Fruit fly (Drosophila melanogaster) whole organism, embryonic: Measurements from ENCODE around the gene Elal.

ENCODE experiments used
- Abd-B ChIP-seq: fragments of 200-800 bp; sonication (Bioruptor generic); optimal IDR thresholded peaks from 2 replicates; lab custom pipeline; 2018; ENCODE audit warnings: missing biosample characterization, mild to moderate bottlenecking, missing genetic modification characterization, moderate library complexity
- Adf1 ChIP-seq: fragments of 200-800 bp; sonication (Bioruptor generic); IDR thresholded peaks from 2 replicates; pipeline ENCODE4 v1.3.6; 2022; ENCODE audit warnings: missing biosample characterization, missing genetic modification characterization
- Bdp1 ChIP-seq: fragments of 200-800 bp; sonication (Bioruptor generic); optimal IDR thresholded peaks from 3 replicates; lab custom pipeline; 2016; ENCODE audit warnings: missing biosample characterization, missing genetic modification characterization
- CG10267 ChIP-seq: fragments of 200-800 bp; sonication (Bioruptor generic); optimal IDR thresholded peaks from 2 replicates; lab custom pipeline; 2018; ENCODE audit warnings: missing biosample characterization, mild to moderate bottlenecking, missing genetic modification characterization, moderate library complexity
- CG10654 ChIP-seq: fragments of 200-800 bp; sonication (Bioruptor generic); optimal IDR thresholded peaks from 2 replicates; lab custom pipeline; 2016; ENCODE audit warnings: missing biosample characterization, missing genetic modification characterization
- CG10959 ChIP-seq: fragments of 200-800 bp; sonication (Bioruptor generic); IDR thresholded peaks from 2 replicates; pipeline ENCODE4 v1.3.6; 2022; ENCODE audit warnings: missing biosample characterization, missing genetic modification characterization
- CG12155 ChIP-seq: fragments of 200-800 bp; sonication (Bioruptor generic); optimal IDR thresholded peaks from 3 replicates; lab custom pipeline; 2016; ENCODE audit warnings: missing biosample characterization, missing genetic modification characterization
- CG13424 ChIP-seq: fragments of 200-800 bp; sonication (Bioruptor generic); optimal IDR thresholded peaks from 2 replicates; lab custom pipeline; 2019; ENCODE audit warnings: missing biosample characterization, mild to moderate bottlenecking, missing genetic modification characterization, moderate library complexity
- CG15011 ChIP-seq: fragments of 200-800 bp; sonication (Bioruptor generic); optimal IDR thresholded peaks from 3 replicates; lab custom pipeline; 2018; ENCODE audit warnings: missing biosample characterization, mild to moderate bottlenecking, missing genetic modification characterization
- CG15696 ChIP-seq: fragments of 200-800 bp; sonication (Bioruptor generic); optimal IDR thresholded peaks from 2 replicates; lab custom pipeline; 2019; ENCODE audit warnings: missing biosample characterization, mild to moderate bottlenecking, missing genetic modification characterization, moderate library complexity
- CG1647 ChIP-seq: fragments of 200-800 bp; sonication (Bioruptor generic); optimal IDR thresholded peaks from 3 replicates; lab custom pipeline; 2016; ENCODE audit warnings: missing biosample characterization, missing genetic modification characterization
- CG16813 ChIP-seq: fragments of 200-800 bp; sonication (Bioruptor generic); IDR thresholded peaks from 3 replicates; pipeline ENCODE4 v1.3.6; 2022; ENCODE audit warnings: missing biosample characterization, missing genetic modification characterization; ENCODE audit not compliant: partially characterized antibody
- CG18599 ChIP-seq: fragments of 200-800 bp; sonication (Bioruptor generic); optimal IDR thresholded peaks from 3 replicates; lab custom pipeline; 2017; ENCODE audit warnings: missing biosample characterization, missing genetic modification characterization, mild to moderate bottlenecking, moderate library complexity, missing genetic modification reagents
- CG2202 ChIP-seq: fragments of 200-800 bp; sonication (Bioruptor generic); optimal IDR thresholded peaks from 2 replicates; lab custom pipeline; 2018; ENCODE audit warnings: missing biosample characterization, mild to moderate bottlenecking, missing genetic modification characterization
- CG3163 ChIP-seq: fragments of 200-800 bp; sonication (Bioruptor generic); optimal IDR thresholded peaks from 3 replicates; lab custom pipeline; 2016; ENCODE audit warnings: missing biosample characterization, missing genetic modification characterization
- CG32772 ChIP-seq: fragments of 200-800 bp; sonication (Bioruptor generic); IDR thresholded peaks from 2 replicates; pipeline ENCODE4 v1.3.6; 2022; ENCODE audit warnings: missing biosample characterization, missing genetic modification characterization
- CG3281 ChIP-seq: fragments of 200-800 bp; sonication (Bioruptor generic); optimal IDR thresholded peaks from 3 replicates; lab custom pipeline; 2017; ENCODE audit warnings: missing biosample characterization, mild to moderate bottlenecking, missing genetic modification characterization
- CG33213 ChIP-seq: fragments of 200-800 bp; sonication (Bioruptor generic); optimal IDR thresholded peaks from 3 replicates; lab custom pipeline; 2016; ENCODE audit warnings: missing biosample characterization, missing genetic modification characterization
- CG3407 ChIP-seq: fragments of 200-800 bp; sonication (Bioruptor generic); optimal IDR thresholded peaks from 2 replicates; lab custom pipeline; 2018; ENCODE audit warnings: missing biosample characterization, mild to moderate bottlenecking, missing genetic modification characterization
- CG4424 ChIP-seq: fragments of 200-800 bp; sonication (Bioruptor generic); optimal IDR thresholded peaks from 3 replicates; lab custom pipeline; 2016; ENCODE audit warnings: missing biosample characterization, missing genetic modification characterization
- CG7271 ChIP-seq: fragments of 200-800 bp; sonication (Bioruptor generic); optimal IDR thresholded peaks from 2 replicates; lab custom pipeline; 2018; ENCODE audit warnings: missing biosample characterization, mild to moderate bottlenecking, missing genetic modification characterization, moderate library complexity
- CG7372 ChIP-seq: fragments of 200-800 bp; sonication (Bioruptor generic); IDR thresholded peaks from 2 replicates; pipeline ENCODE4 v1.3.6; 2022; ENCODE audit warnings: missing biosample characterization, missing genetic modification characterization
- CG7987 ChIP-seq: fragments of 200-800 bp; sonication (Bioruptor generic); optimal IDR thresholded peaks from 2 replicates; lab custom pipeline; 2018; ENCODE audit warnings: missing biosample characterization, mild to moderate bottlenecking, missing genetic modification characterization, moderate library complexity
- CG9817 ChIP-seq: fragments of 200-800 bp; sonication (Bioruptor generic); optimal IDR thresholded peaks from 2 replicates; lab custom pipeline; 2018; ENCODE audit warnings: missing biosample characterization, mild to moderate bottlenecking, missing genetic modification characterization, moderate library complexity
- D19B ChIP-seq: fragments of 200-800 bp; sonication (Bioruptor generic); optimal IDR thresholded peaks from 2 replicates; lab custom pipeline; 2017; ENCODE audit warnings: missing biosample characterization, mild to moderate bottlenecking, missing genetic modification characterization
- E2f1 ChIP-seq: fragments of 200-800 bp; sonication (Bioruptor generic); IDR thresholded peaks from 2 replicates; pipeline ENCODE4 v1.3.6; 2022; ENCODE audit warnings: missing biosample characterization, missing genetic modification characterization
- Elba2 ChIP-seq: fragments of 200-800 bp; sonication (Bioruptor generic); optimal IDR thresholded peaks from 3 replicates; lab custom pipeline; 2016; ENCODE audit warnings: missing biosample characterization, missing genetic modification characterization
- Fer2 ChIP-seq: fragments of 200-800 bp; sonication (Bioruptor generic); optimal IDR thresholded peaks from 2 replicates; lab custom pipeline; 2018; ENCODE audit warnings: missing biosample characterization, mild to moderate bottlenecking, missing genetic modification characterization, moderate library complexity
- HHEX ChIP-seq: fragments of 200-800 bp; sonication (Bioruptor generic); optimal IDR thresholded peaks from 3 replicates; lab custom pipeline; 2017; ENCODE audit warnings: missing biosample characterization, mild to moderate bottlenecking, missing genetic modification characterization, missing genetic modification reagents
- Hmr ChIP-seq: fragments of 200-800 bp; sonication (Bioruptor generic); optimal IDR thresholded peaks from 3 replicates; lab custom pipeline; 2017; ENCODE audit warnings: mild to moderate bottlenecking, missing biosample characterization, missing genetic modification reagents, missing genetic modification characterization
- Lhr ChIP-seq: fragments of 200-800 bp; sonication (Bioruptor generic); optimal IDR thresholded peaks from 3 replicates; lab custom pipeline; 2017; ENCODE audit warnings: mild to moderate bottlenecking, missing biosample characterization, missing genetic modification reagents, missing genetic modification characterization
- MESR4 ChIP-seq: fragments of 200-800 bp; sonication (Bioruptor generic); optimal IDR thresholded peaks from 2 replicates; lab custom pipeline; 2018; ENCODE audit warnings: missing biosample characterization, mild to moderate bottlenecking, missing genetic modification characterization, moderate library complexity
- Nf-YB ChIP-seq: fragments of 200-800 bp; sonication (Bioruptor generic); optimal IDR thresholded peaks from 3 replicates; lab custom pipeline; 2019; ENCODE audit warnings: missing biosample characterization, mild to moderate bottlenecking, missing genetic modification characterization, moderate library complexity
- al ChIP-seq: fragments of 200-800 bp; sonication (Bioruptor generic); IDR thresholded peaks from 2 replicates; pipeline ENCODE4 v1.3.6; 2022; ENCODE audit warnings: missing biosample characterization, missing genetic modification characterization
- ap ChIP-seq: fragments of 200-800 bp; sonication (Bioruptor generic); IDR thresholded peaks from 2 replicates; pipeline ENCODE4 v1.3.6; 2022; ENCODE audit warnings: missing biosample characterization, missing genetic modification characterization
- btn ChIP-seq: fragments of 200-800 bp; sonication (Bioruptor generic); optimal IDR thresholded peaks from 2 replicates; lab custom pipeline; 2016; ENCODE audit warnings: missing biosample characterization, missing genetic modification characterization
- dmrt11E ChIP-seq: fragments of 200-800 bp; sonication (Bioruptor generic); optimal IDR thresholded peaks from 3 replicates; lab custom pipeline; 2018; ENCODE audit warnings: missing biosample characterization, mild to moderate bottlenecking, missing genetic modification characterization, moderate library complexity
- emc ChIP-seq: fragments of 200-800 bp; sonication (Bioruptor generic); optimal IDR thresholded peaks from 2 replicates; lab custom pipeline; 2016; ENCODE audit warnings: missing biosample characterization, missing genetic modification characterization
- ems ChIP-seq: fragments of 200-800 bp; sonication (Bioruptor generic); optimal IDR thresholded peaks from 3 replicates; lab custom pipeline; 2016; ENCODE audit warnings: missing biosample characterization, missing genetic modification characterization
- kay ChIP-seq: fragments of 200-800 bp; sonication (Bioruptor generic); optimal IDR thresholded peaks from 2 replicates; lab custom pipeline; 2016; ENCODE audit warnings: missing biosample characterization, missing genetic modification characterization
- maf-S ChIP-seq: fragments of 200-800 bp; sonication (Bioruptor generic); optimal IDR thresholded peaks from 2 replicates; lab custom pipeline; 2016; ENCODE audit warnings: missing biosample characterization, missing genetic modification characterization
- nmo ChIP-seq: fragments of 200-800 bp; sonication (Bioruptor generic); optimal IDR thresholded peaks from 2 replicates; lab custom pipeline; 2018; ENCODE audit warnings: missing biosample characterization, mild to moderate bottlenecking, missing genetic modification characterization, moderate library complexity
- p53 ChIP-seq: fragments of 200-800 bp; sonication (Bioruptor generic); optimal IDR thresholded peaks from 2 replicates; lab custom pipeline; 2016; ENCODE audit warnings: missing biosample characterization, missing genetic modification characterization
- pb ChIP-seq: fragments of 200-800 bp; sonication (Bioruptor generic); optimal IDR thresholded peaks from 3 replicates; lab custom pipeline; 2016; ENCODE audit warnings: missing biosample characterization, missing genetic modification characterization
- pfk ChIP-seq: fragments of 200-800 bp; sonication (Bioruptor generic); optimal IDR thresholded peaks from 2 replicates; lab custom pipeline; 2018; ENCODE audit warnings: missing biosample characterization, mild to moderate bottlenecking, missing genetic modification characterization, moderate library complexity
- ranshi ChIP-seq: fragments of 200-800 bp; sonication (Bioruptor generic); IDR thresholded peaks from 2 replicates; pipeline ENCODE4 v1.3.6; 2022; ENCODE audit warnings: missing biosample characterization, missing genetic modification characterization
- sna ChIP-seq: fragments of 200-800 bp; sonication (Bioruptor generic); IDR thresholded peaks from 2 replicates; pipeline ENCODE4 v1.3.6; 2022; ENCODE audit warnings: missing biosample characterization, missing genetic modification characterization; ENCODE audit not compliant: partially characterized antibody
- sob ChIP-seq: fragments of 200-800 bp; sonication (Bioruptor generic); IDR thresholded peaks from 2 replicates; pipeline ENCODE4 v1.3.6; 2022; ENCODE audit warnings: missing biosample characterization, missing genetic modification characterization
- ssp ChIP-seq: fragments of 200-800 bp; sonication (Bioruptor generic); IDR thresholded peaks from 2 replicates; pipeline ENCODE4 v1.3.6; 2022; ENCODE audit warnings: missing biosample characterization, missing genetic modification characterization
- trh ChIP-seq: fragments of 200-800 bp; sonication (Bioruptor generic); optimal IDR thresholded peaks from 2 replicates; lab custom pipeline; 2016; ENCODE audit warnings: missing biosample characterization, missing genetic modification characterization
- yki ChIP-seq: fragments of >200 bp; optimal IDR thresholded peaks from 3 replicates; lab custom pipeline; 2018

The Elal gene

dm6 chr3R:24850420-24850819, 14.7 kb upstream of the Elal start, which contains the start of gene CG7006 (continued):
- TF ChIP-seq CG7372 (GFP tag; lab: Robert Waterston, UW) (peak; percentile 49; the same call in 1 of the 2 replicates), CG32772 (peak; percentile 50; the same call in 1 of the 2 replicates), sna (GFP tag; lab: Robert Waterston, UW) (peak; percentile 58; the same call in 1 of the 2 replicates), CG2202 (no peak), CG13424 (tag; lab: Kevin White, UChicago) (peak; percentile 43), Abd-B (GFP tag; lab: Kevin White, UChicago) (peak; percentile 27), CG1647 (GFP tag; lab: Kevin White, UChicago) (peak; percentile 86), CG15696 (tag; lab: Kevin White, UChicago) (no peak), Lhr (GFP tag; lab: Kevin White, UChicago) (peak; percentile 21), ssp (peak; percentile 52; the same call in 1 of the 2 replicates), CG3281 (GFP tag; lab: Kevin White, UChicago) (no peak), E2f1 (0 out of 2 replicates have a peak, but pooled peaks have one; percentile 42), btn (GFP tag; lab: Kevin White, UChicago) (peak; percentile 33), Fer2 (tag; lab: Kevin White, UChicago) (peak; percentile 48), kay (GFP tag; lab: Kevin White, UChicago) (peak; percentile 69), Elba2 (peak; percentile 10), sob (GFP tag; lab: Robert Waterston, UW) (peak; percentile 95), emc (peak; percentile 23), trh (GFP tag; lab: Kevin White, UChicago) (peak; percentile 55), Hmr (GFP tag; lab: Kevin White, UChicago) (peak; percentile 73), ems (peak; percentile 69), nmo (GFP tag; lab: Kevin White, UChicago) (peak; percentile 59), p53 (GFP tag; lab: Kevin White, UChicago) (peak; percentile 15), Bdp1 (peak; percentile 61), maf-S (GFP tag; lab: Kevin White, UChicago) (peak; percentile 84), ranshi (GFP tag; lab: Robert Waterston, UW) (peak; percentile 71), CG10959 (GFP tag; lab: Robert Waterston, UW) (no peak; the same call in 1 of the 2 replicates), HHEX (GFP tag; lab: Kevin White, UChicago) (peak; percentile 27), MESR4 (GFP tag; lab: Kevin White, UChicago) (peak; percentile 72), CG10267 (tag; lab: Kevin White, UChicago) (peak; percentile 100), yki (lab: Kevin White, UChicago) (no peak), CG18599 (GFP tag; lab: Kevin White, UChicago) (no peak), CG7271 (tag; lab: Kevin White, UChicago) (peak; percentile 2), CG10654 (GFP tag; lab: Kevin White, UChicago) (peak; percentile 76), CG33213 (peak; percentile 77), CG3163 (peak; percentile 59), CG15011 (GFP tag; lab: Kevin White, UChicago) (peak; percentile 30), pfk (GFP tag; lab: Kevin White, UChicago) (no peak), CG12155 (GFP tag; lab: Kevin White, UChicago) (peak; percentile 85), dmrt11E (tag; lab: Kevin White, UChicago) (peak; percentile 55), ap (GFP tag; lab: Robert Waterston, UW) (0 out of 2 replicates have a peak, but pooled peaks have one; percentile 18), CG3407 (GFP tag; lab: Kevin White, UChicago) (no peak), CG7987 (GFP tag; lab: Kevin White, UChicago) (peak; percentile 35), CG4424 (GFP tag; lab: Kevin White, UChicago) (peak; percentile 65), CG16813 (GFP tag; lab: Robert Waterston, UW) (peak; percentile 79), Nf-YB (GFP tag; lab: Kevin White, UChicago) (peak; percentile 6), CG9817 (tag; lab: Kevin White, UChicago) (peak; percentile 70), Adf1 (GFP tag; lab: Robert Waterston, UW) (peak; percentile 13; the same call in 1 of the 2 replicates), al (GFP tag; lab: Robert Waterston, UW) (peak; percentile 63), pb (peak; percentile 44), D19B (GFP tag; lab: Kevin White, UChicago) (no peak)
